Worm (Caenorhabditis elegans) whole organism, midembryonic: ENCODE measurements around the gene nnt-1.

Experiments used
- T22C8.4 ChIP-seq: fragments of 200-800 bp; sonication (Bioruptor generic); IDR thresholded peaks from 2 replicates; pipeline ENCODE4 v1.3.6; 2022; ENCODE audit warnings: missing genetic modification characterization, missing compliant biosample characterization
- cog-1 ChIP-seq: sonication (generic microtip); optimal IDR thresholded peaks from 2 replicates; lab custom pipeline; 2016; ENCODE audit warnings: missing genetic modification characterization, missing compliant biosample characterization
- flt-1 ChIP-seq: fragments of 200-800 bp; sonication (Bioruptor generic); IDR thresholded peaks from 2 replicates; pipeline ENCODE4 v1.3.6; 2022; ENCODE audit warnings: missing genetic modification characterization, missing compliant biosample characterization
- klf-2 ChIP-seq: fragments of 200-800 bp; sonication (Bioruptor generic); conservative IDR thresholded peaks from 2 replicates; pipeline ENCODE4 v1.3.6; 2022; ENCODE audit warnings: missing genetic modification reagents, missing genetic modification characterization, missing compliant biosample characterization
- med-1 ChIP-seq: sonication (generic microtip); optimal IDR thresholded peaks from 2 replicates; lab custom pipeline; 2017; ENCODE audit warnings: missing genetic modification characterization, mild to moderate bottlenecking, missing compliant biosample characterization, antibody characterized with exemption, missing genetic modification reagents; ENCODE audit not compliant: insufficient read depth
- ref-1 ChIP-seq: fragments of 200-800 bp; sonication (Bioruptor generic); conservative IDR thresholded peaks from 2 replicates; pipeline ENCODE4 v1.3.6; 2022; ENCODE audit warnings: missing genetic modification reagents, missing genetic modification characterization, missing compliant biosample characterization
- tab-1 ChIP-seq: fragments of 200-800 bp; sonication (Bioruptor generic); IDR thresholded peaks from 2 replicates; pipeline ENCODE4 v1.3.6; 2022; ENCODE audit warnings: missing genetic modification characterization, missing compliant biosample characterization
- ztf-23 ChIP-seq: fragments of 200-800 bp; sonication (Bioruptor generic); IDR thresholded peaks from 2 replicates; pipeline ENCODE4 v1.3.6; 2022; ENCODE audit warnings: missing genetic modification reagents, missing genetic modification characterization, missing compliant biosample characterization
- ztf-29 ChIP-seq: fragments of 200-800 bp; sonication (Bioruptor generic); IDR thresholded peaks from 2 replicates; pipeline ENCODE4 v1.3.6; 2022; ENCODE audit warnings: missing genetic modification reagents, missing genetic modification characterization, missing compliant biosample characterization

Gene nnt-1

ce11 chrX:6092533-6092932, 29.6 kb upstream of the nnt-1 start:
- TF ChIP-seq tab-1 (GFP tag; lab: Robert Waterston, UW) (no peak), cog-1 (tag; lab: Kevin White, UChicago) (no peak), med-1 (no peak), T22C8.4 (GFP tag; lab: Robert Waterston, UW) (no peak)

- TF ChIP-seq ztf-29 (GFP tag; lab: Robert Waterston, UW) (no peak), T22C8.4 (GFP tag; lab: Robert Waterston, UW) (no peak), ref-1 (GFP tag; lab: Robert Waterston, UW) (no peak), flt-1 (GFP tag; lab: Robert Waterston, UW) (no peak), cog-1 (tag; lab: Kevin White, UChicago) (no peak), ztf-23 (GFP tag; lab: Robert Waterston, UW) (no peak), tab-1 (GFP tag; lab: Robert Waterston, UW) (no peak), klf-2 (GFP tag; lab: Robert Waterston, UW) (no peak), med-1 (no peak)
These were observed 29.1 kb upstream of the nnt-1 start, which contains the start of gene C15H9.5 for ce11 chrX:6093046-6093445. TSS of gene C15H9.5 (plus strand) at chrX:6093300.

- TF ChIP-seq ztf-29 (GFP tag; lab: Robert Waterston, UW) (no peak), ztf-23 (GFP tag; lab: Robert Waterston, UW) (peak; percentile 53; the same call in 1 of the 2 replicates), cog-1 (tag; lab: Kevin White, UChicago) (peak; percentile 40), flt-1 (GFP tag; lab: Robert Waterston, UW) (0 out of 2 replicates have a peak, but pooled peaks have one; percentile 28), med-1 (no peak), T22C8.4 (GFP tag; lab: Robert Waterston, UW) (no peak), klf-2 (GFP tag; lab: Robert Waterston, UW) (no peak), ref-1 (GFP tag; lab: Robert Waterston, UW) (no peak), tab-1 (GFP tag; lab: Robert Waterston, UW) (peak; percentile 64; the same call in 1 of the 2 replicates)
These were observed 24.6 kb upstream of the nnt-1 start, which contains the start of gene C15H9.4 for ce11 chrX:6097551-6097950. TSS of gene C15H9.4 (plus strand) at chrX:6097643.

- no peak for TF ChIP-seq tab-1 (GFP tag; lab: Robert Waterston, UW)
- TF ChIP-seq ztf-23 (GFP tag; lab: Robert Waterston, UW), result 0 out of 2 replicates have a peak, but pooled peaks have one; percentile 17
These were observed 23.7 kb upstream of the nnt-1 start for ce11 chrX:6098420-6098819.

ce11 chrX:6100395-6101099, 21.6 kb upstream of the nnt-1 start:
- TF ChIP-seq ref-1 (GFP tag; lab: Robert Waterston, UW) (no peak), T22C8.4 (GFP tag; lab: Robert Waterston, UW) (no peak), ztf-23 (GFP tag; lab: Robert Waterston, UW) (no peak), cog-1 (tag; lab: Kevin White, UChicago) (no peak), ztf-29 (GFP tag; lab: Robert Waterston, UW) (no peak), klf-2 (GFP tag; lab: Robert Waterston, UW) (no peak), tab-1 (GFP tag; lab: Robert Waterston, UW) (no peak)

- TF ChIP-seq ref-1 (GFP tag; lab: Robert Waterston, UW), result no peak
- TF ChIP-seq tab-1 (GFP tag; lab: Robert Waterston, UW), result no peak
- no peak for TF ChIP-seq ztf-29 (GFP tag; lab: Robert Waterston, UW)
- TF ChIP-seq cog-1 (tag; lab: Kevin White, UChicago), result no peak
- no peak for TF ChIP-seq T22C8.4 (GFP tag; lab: Robert Waterston, UW)
- TF ChIP-seq med-1, result no peak
- TF ChIP-seq ztf-23 (GFP tag; lab: Robert Waterston, UW), result no peak
- TF ChIP-seq klf-2 (GFP tag; lab: Robert Waterston, UW), result no peak
- no peak for TF ChIP-seq flt-1 (GFP tag; lab: Robert Waterston, UW)
These were observed 18.8 kb upstream of the nnt-1 start, which contains the start of gene C15H9.11 for ce11 chrX:6103297-6103696. TSS of gene C15H9.11 (minus strand) at chrX:6103397.

- TF ChIP-seq ref-1 (GFP tag; lab: Robert Waterston, UW), result no peak
- no peak for TF ChIP-seq klf-2 (GFP tag; lab: Robert Waterston, UW)
- TF ChIP-seq med-1, result no peak
These were observed 14.1 kb upstream of the nnt-1 start for ce11 chrX:6107962-6108361.

- TF ChIP-seq ztf-23 (GFP tag; lab: Robert Waterston, UW) (no peak), cog-1 (tag; lab: Kevin White, UChicago) (no peak), klf-2 (GFP tag; lab: Robert Waterston, UW) (no peak), ref-1 (GFP tag; lab: Robert Waterston, UW) (no peak), T22C8.4 (GFP tag; lab: Robert Waterston, UW) (no peak), med-1 (no peak), flt-1 (GFP tag; lab: Robert Waterston, UW) (no peak), tab-1 (GFP tag; lab: Robert Waterston, UW) (no peak), ztf-29 (GFP tag; lab: Robert Waterston, UW) (no peak)
These were observed 12.8 kb upstream of the nnt-1 start, which contains the start of gene kynu-1 for ce11 chrX:6109288-6109770. TSS of gene kynu-1 (minus strand) at chrX:6109338.

- no peak for TF ChIP-seq klf-2 (GFP tag; lab: Robert Waterston, UW)
- TF ChIP-seq flt-1 (GFP tag; lab: Robert Waterston, UW), result no peak
- TF ChIP-seq T22C8.4 (GFP tag; lab: Robert Waterston, UW), result no peak
- no peak for TF ChIP-seq med-1
- no peak for TF ChIP-seq tab-1 (GFP tag; lab: Robert Waterston, UW)
- TF ChIP-seq cog-1 (tag; lab: Kevin White, UChicago), result no peak
- no peak for TF ChIP-seq ztf-23 (GFP tag; lab: Robert Waterston, UW)
- no peak for TF ChIP-seq ref-1 (GFP tag; lab: Robert Waterston, UW)
- TF ChIP-seq ztf-29 (GFP tag; lab: Robert Waterston, UW), result no peak
These were observed 9.3 kb upstream of the nnt-1 start, which contains the start of gene prx-3 for ce11 chrX:6112817-6113216. TSS of gene prx-3 (minus strand) at chrX:6112917.
